Fruit fly (Drosophila melanogaster): Measurements from ENCODE around the gene CG15544.

Gene CG15544

dm6 chr3R:30816200-30816599 lies 11.4 kb upstream of the CG15544 start (continued):
- TF ChIP-seq klu (GFP tag; IDR thresholded peaks at IDR 0.05) (no peak), shn (GFP tag; optimal IDR thresholded peaks at IDR 0.05) (no peak), nerfin-2 (GFP tag; IDR thresholded peaks at IDR 0.05; ENCODE audit: partially characterized antibody) (no peak), Ets65A (GFP tag) (no peak), grau (tag; optimal IDR thresholded peaks at IDR 0.05) (no peak), cato (GFP tag; optimal IDR thresholded peaks at IDR 0.05; ENCODE audit: borderline replicate concordance) (no peak), disco-r (GFP tag; optimal IDR thresholded peaks at IDR 0.05) (no peak), CG17186 (GFP tag; optimal IDR thresholded peaks at IDR 0.05) (no peak), CG31365 (tag; optimal IDR thresholded peaks at IDR 0.05) (no peak), CG8388 (GFP tag; optimal IDR thresholded peaks at IDR 0.05) (no peak), CG12942 (GFP tag; optimal IDR thresholded peaks at IDR 0.05) (no peak), CG10979 (tag; optimal IDR thresholded peaks at IDR 0.05) (no peak), CoRest (tag; optimal IDR thresholded peaks at IDR 0.05) (no peak), so (GFP tag; IDR thresholded peaks at IDR 0.05) (no peak), gt (GFP tag; IDR thresholded peaks at IDR 0.05) (no peak), dm (GFP tag; optimal IDR thresholded peaks at IDR 0.05) (no peak), sr (GFP tag; IDR thresholded peaks at IDR 0.05) (0 out of 3 replicates have a peak, but pooled peaks have one; percentile 47), CG8281 (tag; optimal IDR thresholded peaks at IDR 0.05) (no peak), Max (GFP tag; optimal IDR thresholded peaks at IDR 0.05) (no peak), tio (GFP tag; optimal IDR thresholded peaks at IDR 0.05) (no peak), dimm (GFP tag; IDR thresholded peaks at IDR 0.05) (no peak), CG7839 (tag; optimal IDR thresholded peaks at IDR 0.05) (no peak), CG15073 (GFP tag; optimal IDR thresholded peaks at IDR 0.05) (no peak), CG10543 (GFP tag; optimal IDR thresholded peaks at IDR 0.05) (no peak), NfI (GFP tag; optimal IDR thresholded peaks at IDR 0.05) (peak; percentile 25), sisA (GFP tag; IDR thresholded peaks at IDR 0.05) (no peak), CG17359 (tag; optimal IDR thresholded peaks at IDR 0.05) (no peak), CG4854 (GFP tag; optimal IDR thresholded peaks at IDR 0.05) (no peak), Nf-YB (GFP tag; optimal IDR thresholded peaks at IDR 0.05) (no peak), D19A (tag; optimal IDR thresholded peaks at IDR 0.05) (peak; percentile 83), CG10267 (tag; optimal IDR thresholded peaks at IDR 0.05) (no peak), Hey (tag; optimal IDR thresholded peaks at IDR 0.05) (no peak), CG15601 (tag; optimal IDR thresholded peaks at IDR 0.05) (peak; percentile 21), odd (GFP tag; optimal IDR thresholded peaks at IDR 0.05) (no peak), Atf3 (GFP tag; optimal IDR thresholded peaks at IDR 0.05) (no peak), bsh (GFP tag; optimal IDR thresholded peaks at IDR 0.05) (peak in 1 of 2 experiments; percentile 27), Sry-δ (GFP tag; optimal IDR thresholded peaks at IDR 0.05) (no peak), Sox100B (GFP tag; optimal IDR thresholded peaks at IDR 0.05) (no peak), Fer2 (tag; optimal IDR thresholded peaks at IDR 0.05) (no peak), sens (GFP tag) (peak; percentile 28), CG4424 (GFP tag; optimal IDR thresholded peaks at IDR 0.05) (no peak), CG2199 (GFP tag; IDR thresholded peaks at IDR 0.05) (0 out of 3 replicates have a peak, but pooled peaks have one; percentile 40), Opbp (GFP tag; IDR thresholded peaks at IDR 0.05; ENCODE audit: partially characterized antibody) (no peak), fru (optimal IDR thresholded peaks at IDR 0.05) (no peak), peb (GFP tag; IDR thresholded peaks at IDR 0.05) (no peak), Stat92E (GFP tag; optimal IDR thresholded peaks at IDR 0.05) (no peak), Med (GFP tag) (peak; percentile 53), CG17568 (GFP tag; optimal IDR thresholded peaks at IDR 0.05) (peak; percentile 2), Doc3 (GFP tag; IDR thresholded peaks at IDR 0.05; ENCODE audit: partially characterized antibody) (no peak), CG7271 (tag; optimal IDR thresholded peaks at IDR 0.05) (no peak), jumu (GFP tag; optimal IDR thresholded peaks at IDR 0.05) (no peak)

Data from whole organism, embryonic.